Fruit fly (Drosophila melanogaster) whole organism: ENCODE results near the gene CG7326.

Experiments used
- Dll ChIP-seq: fragments of >200 bp; optimal IDR thresholded peaks from 2 replicates; lab custom pipeline; 2017
- EcR ChIP-seq, 2 experiments: fragments of >200 bp; optimal IDR thresholded peaks; 2 replicates each; lab custom pipeline; 2017; ENCODE audit warnings: missing biosample characterization in 2 of 2, missing genetic modification characterization in 2 of 2, missing genetic modification reagents in 2 of 2
- psq ChIP-seq: fragments of >200 bp; optimal IDR thresholded peaks from 2 replicates; lab custom pipeline; 2017

DNA sequence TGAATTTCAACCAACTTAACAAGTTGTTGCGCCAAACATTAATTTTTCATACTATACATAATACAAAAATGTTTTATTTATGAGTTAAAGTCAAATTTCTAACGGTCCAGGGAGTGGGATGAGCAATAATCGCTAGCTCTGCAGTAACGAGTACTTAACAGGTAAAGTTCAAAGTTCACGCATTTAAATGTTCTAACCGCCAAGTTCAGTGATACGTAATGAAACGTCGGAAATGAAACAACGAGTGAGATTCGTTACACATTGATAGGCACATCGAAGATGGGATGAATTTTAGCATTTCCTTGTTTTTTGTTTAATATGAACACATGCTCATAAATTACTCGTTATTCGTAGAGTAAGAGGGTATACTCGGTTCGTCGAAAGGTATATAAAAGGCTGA lies 51.5 kb downstream of the CG7326 start:
- TF ChIP-seq Dll (lab: Kevin White, UChicago): no peak
- TF ChIP-seq psq (lab: Kevin White, UChicago): no peak
- no peak for TF ChIP-seq EcR (GFP tag; optimal IDR thresholded peaks at IDR 0.05; lab: Kevin White, UChicago)
